Worm (Caenorhabditis elegans) whole organism, L4/young adult: ENCODE data around the gene ttc-37.

Source experiments
- W03F9.2 ChIP-seq: fragments of 150-350 bp; optimal IDR thresholded peaks from 2 replicates; lab custom pipeline; 2014; ENCODE audit warnings: missing biosample characterization, missing genetic modification characterization
- dao-5 ChIP-seq: sonication (generic microtip); optimal IDR thresholded peaks from 2 replicates; lab custom pipeline; 2016; ENCODE audit warnings: missing genotype, missing genetic modification characterization, moderate library complexity, missing compliant biosample characterization
- him-1 ChIP-seq: sonication (generic microtip); optimal IDR thresholded peaks from 2 replicates; lab custom pipeline; 2016; ENCODE audit warnings: missing genotype, missing genetic modification reagents, missing genetic modification characterization, missing compliant biosample characterization

Gene ttc-37

ce11 chrV:5262999-5263398, 58.7 kb downstream of the ttc-37 start, which contains the start of gene cest-30:
TSS of gene cest-30 (minus strand) at chrV:5263099.
- TF ChIP-seq him-1 (tag; lab: Kevin White, UChicago) (no peak), dao-5 (no peak), W03F9.2 (tag; lab: Kevin White, UChicago) (no peak)
